Worm (Caenorhabditis elegans) whole organism, L4 larva: ENCODE data around the gene C24H10.2.

Experiments used
- D1046.2 ChIP-seq: fragments of 200-800 bp; sonication (Bioruptor generic); IDR thresholded peaks from 2 replicates; pipeline ENCODE4 v1.3.6; 2022; ENCODE audit warnings: missing genetic modification characterization, missing compliant biosample characterization
- F37D6.2 ChIP-seq: sonication (generic microtip); optimal IDR thresholded peaks from 2 replicates; lab custom pipeline; 2016; ENCODE audit warnings: mild to moderate bottlenecking, missing genetic modification characterization, missing compliant biosample characterization
- aha-1 ChIP-seq: fragments of 150-350 bp; peaks from one replicate; lab custom pipeline; 2014; ENCODE audit warnings: missing biosample characterization, missing genetic modification characterization
- ama-1 ChIP-seq: fragments of 150-350 bp; optimal IDR thresholded peaks from 2 replicates; lab custom pipeline; 2014; ENCODE audit warnings: inconsistent platforms, mixed read lengths
- ceh-32 ChIP-seq: sonication (generic microtip); optimal IDR thresholded peaks from 2 replicates; lab custom pipeline; 2016; ENCODE audit warnings: mild to moderate bottlenecking, missing genetic modification characterization, missing compliant biosample characterization; ENCODE audit not compliant: poor library complexity
- ceh-44 ChIP-seq: fragments of 200-800 bp; sonication (Bioruptor generic); IDR thresholded peaks from 2 replicates; pipeline ENCODE4 v1.3.6; 2022; ENCODE audit warnings: missing genetic modification reagents, missing genetic modification characterization, missing compliant biosample characterization
- ceh-82 ChIP-seq: sonication (generic microtip); optimal IDR thresholded peaks from 2 replicates; lab custom pipeline; 2017; ENCODE audit warnings: missing biosample characterization, missing genetic modification characterization
- ctbp-1 ChIP-seq: fragments of 200-800 bp; sonication (Bioruptor generic); IDR thresholded peaks from 2 replicates; pipeline ENCODE4 v1.3.6; 2022; ENCODE audit warnings: missing genetic modification reagents, missing genetic modification characterization, missing compliant biosample characterization
- daf-12 ChIP-seq: fragments of 150-350 bp; optimal IDR thresholded peaks from 2 replicates; lab custom pipeline; 2014; ENCODE audit warnings: missing biosample characterization, missing genetic modification reagents, missing genetic modification characterization
- dmd-9 ChIP-seq: fragments of 200-800 bp; sonication (Bioruptor generic); IDR thresholded peaks from 2 replicates; pipeline ENCODE4 v1.3.6; 2022; ENCODE audit warnings: missing genetic modification reagents, missing genetic modification characterization, missing compliant biosample characterization
- duxl-1 ChIP-seq: sonication (generic microtip); optimal IDR thresholded peaks from 2 replicates; lab custom pipeline; 2016; ENCODE audit warnings: mild to moderate bottlenecking, missing genetic modification characterization, moderate library complexity, missing compliant biosample characterization; ENCODE audit not compliant: poor library complexity
- egl-27 ChIP-seq: sonication (generic microtip); optimal IDR thresholded peaks from 3 replicates; lab custom pipeline; 2017; ENCODE audit warnings: missing biosample characterization, missing genetic modification reagents, missing genetic modification characterization
- fos-1 ChIP-seq: fragments of 150-350 bp; optimal IDR thresholded peaks from 2 replicates; lab custom pipeline; 2014; ENCODE audit warnings: missing biosample characterization, missing genetic modification characterization
- gei-8 ChIP-seq: fragments of 200-800 bp; sonication (Bioruptor generic); optimal IDR thresholded peaks from 2 replicates; lab custom pipeline; 2018; ENCODE audit warnings: mild to moderate bottlenecking, missing genetic modification characterization, missing compliant biosample characterization
- hlh-11 ChIP-seq: fragments of 200-800 bp; sonication (Bioruptor generic); optimal IDR thresholded peaks from 2 replicates; lab custom pipeline; 2018; ENCODE audit warnings: mild to moderate bottlenecking, missing genetic modification characterization, missing compliant biosample characterization
- hlh-30 ChIP-seq: sonication (generic microtip); optimal IDR thresholded peaks from 2 replicates; lab custom pipeline; 2017; ENCODE audit warnings: antibody characterized with exemption, mild to moderate bottlenecking, missing genetic modification characterization, missing compliant biosample characterization; ENCODE audit not compliant: insufficient read depth
- lim-7 ChIP-seq: fragments of 200-800 bp; sonication (Bioruptor generic); IDR thresholded peaks from 2 replicates; pipeline ENCODE4 v1.3.6; 2022; ENCODE audit warnings: missing genetic modification characterization, missing compliant biosample characterization
- lin-1 ChIP-seq: fragments of 200-800 bp; sonication (Bioruptor generic); IDR thresholded peaks from 2 replicates; pipeline ENCODE4 v1.3.6; 2022; ENCODE audit warnings: missing genetic modification reagents, missing genetic modification characterization, missing compliant biosample characterization
- lin-15B ChIP-seq: fragments of 150-350 bp; sonication (generic microtip); optimal IDR thresholded peaks from 3 replicates; lab custom pipeline; 2014; ENCODE audit warnings: missing biosample characterization, missing genetic modification characterization
- lir-3 ChIP-seq: sonication (generic microtip); optimal IDR thresholded peaks from 2 replicates; lab custom pipeline; 2016; ENCODE audit warnings: mild to moderate bottlenecking, missing genetic modification characterization, missing compliant biosample characterization
- lsy-2 ChIP-seq, 2 experiments: fragments of 150-350 bp in 1 of 2; sonication (generic microtip) in 1 of 2; optimal IDR thresholded peaks; 2 replicates each; lab custom pipeline; 2014 to 2017; ENCODE audit warnings: missing biosample characterization in 2 of 2, missing genetic modification characterization in 2 of 2
- mdt-29 ChIP-seq: fragments of 200-800 bp; sonication (Bioruptor generic); IDR thresholded peaks from 2 replicates; pipeline ENCODE4 v1.3.6; 2022; ENCODE audit warnings: missing genetic modification reagents, missing genetic modification characterization, missing compliant biosample characterization
- nhr-111 ChIP-seq: fragments of 200-800 bp; sonication (Bioruptor generic); optimal IDR thresholded peaks from 2 replicates; lab custom pipeline; 2018; ENCODE audit warnings: mild to moderate bottlenecking, missing genetic modification characterization, missing compliant biosample characterization
- nhr-28 ChIP-seq: fragments of 150-350 bp; optimal IDR thresholded peaks from 2 replicates; lab custom pipeline; 2014; ENCODE audit warnings: missing biosample characterization, missing genetic modification characterization
- nhr-6 ChIP-seq: fragments of 150-350 bp; optimal IDR thresholded peaks from 2 replicates; lab custom pipeline; 2014; ENCODE audit warnings: missing biosample characterization, missing genetic modification characterization
- php-3 ChIP-seq: fragments of 200-800 bp; sonication (Bioruptor generic); IDR thresholded peaks from 2 replicates; pipeline ENCODE4 v1.3.6; 2022; ENCODE audit warnings: missing genetic modification reagents, missing genetic modification characterization, missing compliant biosample characterization
- pqm-1 ChIP-seq: sonication (generic microtip); optimal IDR thresholded peaks from 2 replicates; lab custom pipeline; 2017; ENCODE audit warnings: missing biosample characterization, missing genetic modification characterization
- spr-1 ChIP-seq: sonication (generic microtip); optimal IDR thresholded peaks from 2 replicates; lab custom pipeline; 2016; ENCODE audit warnings: mild to moderate bottlenecking, missing genetic modification characterization, missing compliant biosample characterization
- spr-3 ChIP-seq: fragments of 200-800 bp; sonication (Bioruptor generic); optimal IDR thresholded peaks from 2 replicates; lab custom pipeline; 2018; ENCODE audit warnings: mild to moderate bottlenecking, missing genetic modification characterization, missing compliant biosample characterization
- unc-39 ChIP-seq: sonication (generic microtip); optimal IDR thresholded peaks from 2 replicates; lab custom pipeline; 2017; ENCODE audit warnings: missing biosample characterization, missing genetic modification characterization
- unc-62 ChIP-seq, 3 experiments: fragments of 150-350 bp in 1 of 3; sonication (generic microtip); optimal IDR thresholded peaks in 2 of 3; peaks in 1 of 3; 1 replicate in 1 of 3; 2 replicates in 2 of 3; lab custom pipeline; 2014 to 2017; ENCODE audit warnings: missing biosample characterization in 3 of 3, missing genetic modification characterization in 3 of 3, missing genetic modification reagents in 3 of 3, missing genotype in 1 of 3

Gene C24H10.2

ce11 chrX:5060756-5061155 is 3.6 kb upstream of the C24H10.2 start, which contains the start of gene C24H10.3:
Gene C24H10.3, plus strand, starts transcription at chrX:5061056.
- TF ChIP-seq hlh-30 (tag; lab: Kevin White, UChicago), result no peak
- no peak for TF ChIP-seq lim-7 (GFP tag; lab: Robert Waterston, UW)

DNA sequence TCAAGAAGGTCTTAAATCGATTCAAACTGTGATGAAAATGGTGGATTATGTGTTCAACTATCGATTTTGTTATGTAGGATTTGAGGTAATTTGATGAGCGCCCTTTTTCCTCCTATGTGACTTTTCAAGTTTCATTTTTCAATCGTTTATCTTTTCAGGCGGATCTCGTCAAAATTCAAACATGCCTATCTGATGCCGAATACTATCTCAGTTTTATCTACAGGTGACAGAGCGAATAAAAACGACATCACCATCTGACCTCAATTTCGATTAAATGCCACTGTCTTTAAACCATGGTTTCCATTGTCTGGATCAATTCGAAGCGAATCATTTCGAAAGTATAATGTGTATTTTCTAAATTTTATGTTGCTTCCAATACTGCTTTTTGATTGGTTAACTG is 2.6 kb upstream of the C24H10.2 start:
- no peak for TF ChIP-seq lsy-2 (tag; optimal IDR thresholded peaks at IDR 0.05; lab: Kevin White, UChicago)
- no peak for TF ChIP-seq spr-3
- TF ChIP-seq unc-62 (GFP tag; optimal IDR thresholded peaks at IDR 0.05 in 1 of 2; lab: Kevin White, UChicago), result peak in 1 of 2 experiments; percentile 77
- TF ChIP-seq unc-62 (tag; optimal IDR thresholded peaks at IDR 0.05; lab: Kevin White, UChicago), result no peak
- TF ChIP-seq ctbp-1 (GFP tag; lab: Robert Waterston, UW), result no peak

DNA sequence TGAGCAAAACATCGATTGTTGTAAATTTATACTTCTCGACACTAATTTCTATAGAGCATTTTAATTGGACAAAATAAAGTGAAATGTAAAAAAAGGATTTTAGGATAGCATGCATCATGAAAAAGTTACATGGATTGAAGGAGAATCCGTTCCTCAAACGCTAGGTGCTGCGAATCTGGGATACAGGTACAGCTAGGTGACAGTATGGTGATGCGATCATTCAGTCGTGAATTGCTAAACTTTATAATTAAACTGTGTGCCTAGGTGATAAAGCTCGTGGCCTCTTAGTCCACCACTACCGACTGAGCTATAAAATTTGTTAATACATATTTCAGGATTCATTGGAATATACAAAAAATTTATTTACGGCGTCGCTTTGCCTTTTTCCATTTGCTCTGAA is 2.2 kb downstream of the C24H10.2 start:
- TF ChIP-seq aha-1 (tag; lab: Kevin White, UChicago) (peak; percentile 56), lin-1 (GFP tag; lab: Robert Waterston, UW) (no peak)
- TF ChIP-seq, all 104 proteins: peak for 1

DNA sequence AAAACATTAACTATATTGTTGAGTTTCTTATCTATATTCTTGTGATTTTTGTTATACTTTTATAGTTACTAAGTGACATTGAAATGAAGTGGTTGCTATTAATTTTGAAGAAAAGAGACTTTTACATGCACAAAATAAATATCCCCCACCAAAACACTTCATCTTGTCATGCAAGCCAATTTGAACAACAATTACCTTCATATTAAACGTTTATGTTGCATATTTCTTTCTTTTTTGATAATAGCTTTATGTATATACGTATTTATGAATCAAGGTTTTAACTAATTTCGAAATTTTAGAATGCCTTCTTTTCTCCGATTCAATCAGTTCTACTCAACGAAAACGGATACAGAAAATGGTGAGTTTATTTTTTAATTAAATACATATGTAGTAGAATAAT is 3.4 kb downstream of the C24H10.2 start, which contains the start of gene clc-7:
Gene clc-7, plus strand, starts transcription at position 301 of the 400 bp plus-strand sequence.
- no peak for TF ChIP-seq ceh-44 (GFP tag; lab: Robert Waterston, UW)
- TF ChIP-seq nhr-6 (tag; lab: Kevin White, UChicago), result no peak
- TF ChIP-seq daf-12 (tag; lab: Kevin White, UChicago), result no peak
- TF ChIP-seq gei-8 (GFP tag; lab: Kevin White, UChicago), result no peak
- TF ChIP-seq ama-1, result no peak
- no peak for TF ChIP-seq unc-62 (GFP tag; optimal IDR thresholded peaks at IDR 0.05 in 1 of 2; lab: Kevin White, UChicago)
- TF ChIP-seq unc-62 (tag; optimal IDR thresholded peaks at IDR 0.05; lab: Kevin White, UChicago), result no peak
- no peak for TF ChIP-seq lir-3 (tag; lab: Kevin White, UChicago)
- TF ChIP-seq nhr-28, result no peak
- no peak for TF ChIP-seq ctbp-1 (GFP tag; lab: Robert Waterston, UW)
- TF ChIP-seq D1046.2 (GFP tag; lab: Robert Waterston, UW), result no peak
- no peak for TF ChIP-seq hlh-11 (tag; lab: Kevin White, UChicago)

DNA sequence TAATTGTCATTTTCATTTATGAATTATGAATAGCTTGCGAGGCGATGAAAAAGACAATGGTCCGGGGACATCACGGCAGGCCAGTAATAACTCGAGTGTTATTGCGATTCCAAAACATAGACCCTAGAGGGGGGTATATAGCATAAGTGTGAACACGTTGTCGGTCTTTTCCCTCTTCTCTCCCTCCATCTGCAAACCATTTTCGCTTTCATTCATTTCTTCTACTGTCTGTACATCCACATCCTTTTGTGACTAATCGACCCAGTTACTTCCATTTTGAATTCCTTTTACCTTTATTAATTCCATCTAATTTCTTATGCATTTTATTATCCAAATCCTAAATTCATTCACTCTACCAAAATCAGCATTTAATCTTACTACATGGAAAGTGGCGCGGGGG is 6.6 kb downstream of the C24H10.2 start:
- TF ChIP-seq unc-39 (tag; lab: Kevin White, UChicago), result no peak
- no peak for TF ChIP-seq lin-15B (tag; lab: Kevin White, UChicago)
- no peak for TF ChIP-seq gei-8 (GFP tag; lab: Kevin White, UChicago)
- TF ChIP-seq F37D6.2, result no peak
- no peak for TF ChIP-seq dmd-9
- TF ChIP-seq fos-1 (tag; lab: Kevin White, UChicago), result no peak
- no peak for TF ChIP-seq egl-27
- TF ChIP-seq duxl-1 (tag; lab: Kevin White, UChicago), result no peak
- no peak for TF ChIP-seq ceh-82 (tag; lab: Kevin White, UChicago)
- no peak for TF ChIP-seq ceh-32 (tag; lab: Kevin White, UChicago)
- no peak for TF ChIP-seq spr-1 (tag; lab: Kevin White, UChicago)

DNA sequence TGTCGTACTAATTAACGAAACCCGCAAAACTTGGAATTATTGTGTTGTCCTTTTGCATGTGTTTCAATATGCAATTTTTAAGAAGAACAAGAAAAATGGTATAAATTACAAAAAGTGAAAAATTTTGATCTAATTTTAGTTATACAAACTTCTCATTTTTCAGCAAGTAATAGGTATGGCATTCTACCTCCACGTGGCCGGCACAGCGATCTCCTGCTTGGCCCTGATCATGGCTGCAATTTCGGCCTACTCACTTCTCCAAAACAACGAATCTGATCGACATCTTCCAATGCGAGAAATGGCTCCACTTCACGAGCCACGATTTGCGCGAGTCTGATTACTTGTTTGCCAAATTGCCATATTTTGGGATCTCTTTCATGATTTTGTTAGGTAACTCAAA is 9.5 kb downstream of the C24H10.2 start:
- TF ChIP-seq ama-1, result peak; percentile 42
- no peak for TF ChIP-seq pqm-1 (tag; lab: Kevin White, UChicago)
- TF ChIP-seq aha-1 (tag; lab: Kevin White, UChicago), result peak; percentile 85
- TF ChIP-seq mdt-29 (GFP tag; lab: Robert Waterston, UW), result no peak

ce11 chrX:5075538-5075937 is 11.1 kb downstream of the C24H10.2 start:
- TF ChIP-seq nhr-111 (GFP tag; lab: Kevin White, UChicago), result no peak
- TF ChIP-seq aha-1 (tag; lab: Kevin White, UChicago), result peak; percentile 70
- TF ChIP-seq php-3 (GFP tag; lab: Robert Waterston, UW), result no peak
